Fruit fly (Drosophila melanogaster) whole organism, embryonic: ENCODE results near the gene TbCMF46.

Source experiments
- B-H1 ChIP-seq: fragments of 200-800 bp; sonication (Bioruptor generic); IDR thresholded peaks from 3 replicates; pipeline ENCODE4 v1.3.6; 2022; ENCODE audit warnings: missing biosample characterization, missing genetic modification characterization
- CG10321 ChIP-seq: fragments of 200-800 bp; sonication (Bioruptor generic); IDR thresholded peaks from 2 replicates; pipeline ENCODE4 v1.3.6; 2022; ENCODE audit warnings: missing biosample characterization, missing genetic modification characterization
- CG12104 ChIP-seq: fragments of 200-800 bp; sonication (Bioruptor generic); optimal IDR thresholded peaks from 3 replicates; lab custom pipeline; 2016; ENCODE audit warnings: missing biosample characterization, missing genetic modification characterization
- CG1233 ChIP-seq: fragments of 200-800 bp; sonication (Bioruptor generic); optimal IDR thresholded peaks from 4 replicates; lab custom pipeline; 2018; ENCODE audit warnings: missing biosample characterization, mild to moderate bottlenecking, missing genetic modification characterization
- CG12942 ChIP-seq: fragments of 200-800 bp; sonication (Bioruptor generic); optimal IDR thresholded peaks from 3 replicates; lab custom pipeline; 2016; ENCODE audit warnings: missing biosample characterization, missing genetic modification characterization
- CG15073 ChIP-seq: fragments of 200-800 bp; sonication (Bioruptor generic); optimal IDR thresholded peaks from 2 replicates; lab custom pipeline; 2016; ENCODE audit warnings: missing biosample characterization, missing genetic modification characterization
- CG1602 ChIP-seq: fragments of 200-800 bp; sonication (Bioruptor generic); optimal IDR thresholded peaks from 3 replicates; lab custom pipeline; 2016; ENCODE audit warnings: missing biosample characterization, missing genetic modification characterization
- CG1647 ChIP-seq: fragments of 200-800 bp; sonication (Bioruptor generic); optimal IDR thresholded peaks from 3 replicates; lab custom pipeline; 2016; ENCODE audit warnings: missing biosample characterization, missing genetic modification characterization
- CG16779 ChIP-seq: fragments of 200-800 bp; sonication (Bioruptor generic); IDR thresholded peaks from 2 replicates; pipeline ENCODE4 v1.3.6; 2022; ENCODE audit warnings: missing biosample characterization, missing genetic modification characterization
- CG17359 ChIP-seq: fragments of 200-800 bp; sonication (Bioruptor generic); optimal IDR thresholded peaks from 3 replicates; lab custom pipeline; 2018; ENCODE audit warnings: missing biosample characterization, mild to moderate bottlenecking, missing genetic modification characterization, moderate library complexity
- CG2712 ChIP-seq: fragments of 200-800 bp; optimal IDR thresholded peaks from 3 replicates; lab custom pipeline; 2019; ENCODE audit warnings: missing biosample characterization, mild to moderate bottlenecking, missing genetic modification characterization, moderate library complexity
- CG31388 ChIP-seq: fragments of 200-800 bp; sonication (Bioruptor generic); optimal IDR thresholded peaks from 2 replicates; lab custom pipeline; 2016; ENCODE audit warnings: missing biosample characterization, missing genetic modification characterization
- CG3163 ChIP-seq: fragments of 200-800 bp; sonication (Bioruptor generic); optimal IDR thresholded peaks from 3 replicates; lab custom pipeline; 2016; ENCODE audit warnings: missing biosample characterization, missing genetic modification characterization
- CG32532 ChIP-seq: fragments of 200-800 bp; sonication (Bioruptor generic); IDR thresholded peaks from 2 replicates; pipeline ENCODE4 v1.3.6; 2022; ENCODE audit warnings: missing biosample characterization, missing genetic modification characterization
- CG34224 ChIP-seq: fragments of 200-800 bp; sonication (Bioruptor generic); IDR thresholded peaks from 3 replicates; pipeline ENCODE4 v1.3.6; 2022; ENCODE audit warnings: missing biosample characterization, missing genetic modification characterization; ENCODE audit not compliant: partially characterized antibody
- CG34376 ChIP-seq: fragments of 200-800 bp; sonication (Bioruptor generic); optimal IDR thresholded peaks from 2 replicates; lab custom pipeline; 2018; ENCODE audit warnings: missing biosample characterization, mild to moderate bottlenecking, missing genetic modification characterization
- CG34422 ChIP-seq: fragments of 200-800 bp; sonication (Bioruptor generic); IDR thresholded peaks from 3 replicates; pipeline ENCODE4 v1.3.6; 2022; ENCODE audit warnings: missing biosample characterization, missing genetic modification characterization
- CG4730 ChIP-seq: fragments of 200-800 bp; sonication (Bioruptor generic); IDR thresholded peaks from 2 replicates; pipeline ENCODE4 v1.3.6; 2022; ENCODE audit warnings: missing biosample characterization, missing genetic modification characterization
- CG5953 ChIP-seq: fragments of 200-800 bp; sonication (Bioruptor generic); IDR thresholded peaks from 2 replicates; pipeline ENCODE4 v1.3.6; 2022; ENCODE audit warnings: missing biosample characterization, missing genetic modification characterization
- CG6689 ChIP-seq: fragments of 200-800 bp; sonication (Bioruptor generic); IDR thresholded peaks from 2 replicates; pipeline ENCODE4 v1.3.6; 2022; ENCODE audit warnings: missing biosample characterization, missing genetic modification characterization
- CG7839 ChIP-seq: fragments of 200-800 bp; sonication (Bioruptor generic); optimal IDR thresholded peaks from 3 replicates; lab custom pipeline; 2018; ENCODE audit warnings: missing biosample characterization, mild to moderate bottlenecking, missing genetic modification characterization, moderate library complexity
- CG7963 ChIP-seq: fragments of 200-800 bp; sonication (Bioruptor generic); IDR thresholded peaks from 3 replicates; pipeline ENCODE4 v1.3.6; 2022; ENCODE audit warnings: missing biosample characterization, missing genetic modification characterization; ENCODE audit not compliant: partially characterized antibody
- CG8388 ChIP-seq: fragments of 200-800 bp; sonication (Bioruptor generic); optimal IDR thresholded peaks from 2 replicates; lab custom pipeline; 2019; ENCODE audit warnings: missing biosample characterization, mild to moderate bottlenecking, missing genetic modification characterization, moderate library complexity
- Dad ChIP-seq: fragments of 200-800 bp; sonication (Bioruptor generic); optimal IDR thresholded peaks from 3 replicates; lab custom pipeline; 2016; ENCODE audit warnings: missing biosample characterization, missing genetic modification characterization
- Dll ChIP-seq: fragments of 200-800 bp; sonication (Bioruptor generic); IDR thresholded peaks from 4 replicates; pipeline ENCODE4 v1.3.6; 2022; ENCODE audit warnings: missing biosample characterization, missing genetic modification characterization; ENCODE audit not compliant: partially characterized antibody
- Gug ChIP-seq: fragments of 200-800 bp; sonication (Bioruptor generic); IDR thresholded peaks from 4 replicates; pipeline ENCODE4 v1.3.6; 2022; ENCODE audit warnings: missing biosample characterization, missing genetic modification characterization
- HLHmδ ChIP-seq: fragments of 200-800 bp; sonication (Bioruptor generic); optimal IDR thresholded peaks from 2 replicates; lab custom pipeline; 2018; ENCODE audit warnings: missing biosample characterization, mild to moderate bottlenecking, missing genetic modification characterization, moderate library complexity
- Hr78 ChIP-seq, 2 experiments: fragments of 200-800 bp in 1 of 2; fragments of >200 bp in 1 of 2; sonication (Bioruptor generic) in 1 of 2; optimal IDR thresholded peaks; 2 replicates each; lab custom pipeline; 2017 to 2019; ENCODE audit warnings: missing biosample characterization in 2 of 2, missing genetic modification characterization in 2 of 2, mild to moderate bottlenecking in 1 of 2, moderate library complexity in 1 of 2
- MBD-R2 ChIP-seq: fragments of 200-800 bp; sonication (Bioruptor generic); IDR thresholded peaks from 2 replicates; pipeline ENCODE4 v1.3.6; 2022; ENCODE audit warnings: missing biosample characterization, missing genetic modification characterization
- Poxn ChIP-seq: fragments of 200-800 bp; sonication (Bioruptor generic); IDR thresholded peaks from 2 replicates; pipeline ENCODE4 v1.3.6; 2022; ENCODE audit warnings: missing biosample characterization, missing genetic modification characterization
- Ravus ChIP-seq: fragments of 200-800 bp; sonication (Bioruptor generic); IDR thresholded peaks from 2 replicates; pipeline ENCODE4 v1.3.6; 2022; ENCODE audit warnings: missing biosample characterization, missing genetic modification characterization
- Rx ChIP-seq: fragments of 200-800 bp; sonication (Bioruptor generic); IDR thresholded peaks from 2 replicates; pipeline ENCODE4 v1.3.6; 2022; ENCODE audit warnings: missing biosample characterization, missing genetic modification characterization
- Ssrp ChIP-seq: fragments of 200-800 bp; sonication (Bioruptor generic); optimal IDR thresholded peaks from 2 replicates; lab custom pipeline; 2018; ENCODE audit warnings: missing biosample characterization, mild to moderate bottlenecking, missing genetic modification characterization, moderate library complexity
- ac ChIP-seq: fragments of 200-800 bp; sonication (Bioruptor generic); optimal IDR thresholded peaks from 3 replicates; lab custom pipeline; 2017; ENCODE audit warnings: missing biosample characterization, mild to moderate bottlenecking, missing genetic modification characterization
- az2 ChIP-seq: fragments of 200-800 bp; sonication (Bioruptor generic); optimal IDR thresholded peaks from 3 replicates; lab custom pipeline; 2016; ENCODE audit warnings: missing biosample characterization, missing genetic modification characterization
- cato ChIP-seq: fragments of 200-800 bp; sonication (Bioruptor generic); optimal IDR thresholded peaks from 2 replicates; lab custom pipeline; 2016; ENCODE audit warnings: missing biosample characterization, missing genetic modification characterization, borderline replicate concordance
- caup ChIP-seq: fragments of 200-800 bp; sonication (Bioruptor generic); optimal IDR thresholded peaks from 3 replicates; lab custom pipeline; 2017; ENCODE audit warnings: missing biosample characterization, mild to moderate bottlenecking, missing genetic modification characterization, moderate library complexity; ENCODE audit not compliant: severe bottlenecking
- chinmo ChIP-seq: fragments of 200-800 bp; sonication (Bioruptor generic); IDR thresholded peaks from 4 replicates; pipeline ENCODE4 v1.3.6; 2022; ENCODE audit warnings: missing biosample characterization, missing genetic modification characterization; ENCODE audit not compliant: partially characterized antibody
- ci ChIP-seq: fragments of 200-800 bp; sonication (Bioruptor generic); IDR thresholded peaks from 3 replicates; pipeline ENCODE4 v1.3.6; 2022; ENCODE audit warnings: missing biosample characterization, missing genetic modification characterization
- lab ChIP-seq: fragments of 200-800 bp; sonication (Bioruptor generic); optimal IDR thresholded peaks from 3 replicates; lab custom pipeline; 2017; ENCODE audit warnings: missing biosample characterization, missing genetic modification characterization, mild to moderate bottlenecking, moderate library complexity, missing genetic modification reagents
- lilli ChIP-seq: fragments of 200-800 bp; sonication (Bioruptor generic); optimal IDR thresholded peaks from 3 replicates; lab custom pipeline; 2016; ENCODE audit warnings: missing biosample characterization, missing genetic modification characterization
- nau ChIP-seq: fragments of 200-800 bp; sonication (Bioruptor generic); optimal IDR thresholded peaks from 3 replicates; lab custom pipeline; 2017; ENCODE audit warnings: missing biosample characterization, mild to moderate bottlenecking, missing genetic modification characterization, missing genetic modification reagents
- nerfin-1 ChIP-seq: fragments of 200-800 bp; sonication (Bioruptor generic); optimal IDR thresholded peaks from 3 replicates; lab custom pipeline; 2019; ENCODE audit warnings: missing biosample characterization, mild to moderate bottlenecking, missing genetic modification characterization, moderate library complexity
- pros ChIP-seq: fragments of 200-800 bp; sonication (Bioruptor generic); optimal IDR thresholded peaks from 3 replicates; lab custom pipeline; 2019; ENCODE audit warnings: missing biosample characterization, mild to moderate bottlenecking, missing genetic modification characterization, moderate library complexity
- seq ChIP-seq: fragments of 200-800 bp; sonication (Bioruptor generic); IDR thresholded peaks from 2 replicates; pipeline ENCODE4 v1.3.6; 2022; ENCODE audit warnings: missing biosample characterization, missing genetic modification characterization
- sim ChIP-seq: fragments of 200-800 bp; sonication (Bioruptor generic); IDR thresholded peaks from 2 replicates; pipeline ENCODE4 v1.3.6; 2022; ENCODE audit warnings: missing biosample characterization, missing genetic modification characterization
- sna ChIP-seq: fragments of 200-800 bp; sonication (Bioruptor generic); IDR thresholded peaks from 2 replicates; pipeline ENCODE4 v1.3.6; 2022; ENCODE audit warnings: missing biosample characterization, missing genetic modification characterization; ENCODE audit not compliant: partially characterized antibody
- so ChIP-seq: fragments of 200-800 bp; sonication (Bioruptor generic); IDR thresholded peaks from 3 replicates; pipeline ENCODE4 v1.3.6; 2022; ENCODE audit warnings: missing biosample characterization, missing genetic modification characterization

Gene TbCMF46

DNA sequence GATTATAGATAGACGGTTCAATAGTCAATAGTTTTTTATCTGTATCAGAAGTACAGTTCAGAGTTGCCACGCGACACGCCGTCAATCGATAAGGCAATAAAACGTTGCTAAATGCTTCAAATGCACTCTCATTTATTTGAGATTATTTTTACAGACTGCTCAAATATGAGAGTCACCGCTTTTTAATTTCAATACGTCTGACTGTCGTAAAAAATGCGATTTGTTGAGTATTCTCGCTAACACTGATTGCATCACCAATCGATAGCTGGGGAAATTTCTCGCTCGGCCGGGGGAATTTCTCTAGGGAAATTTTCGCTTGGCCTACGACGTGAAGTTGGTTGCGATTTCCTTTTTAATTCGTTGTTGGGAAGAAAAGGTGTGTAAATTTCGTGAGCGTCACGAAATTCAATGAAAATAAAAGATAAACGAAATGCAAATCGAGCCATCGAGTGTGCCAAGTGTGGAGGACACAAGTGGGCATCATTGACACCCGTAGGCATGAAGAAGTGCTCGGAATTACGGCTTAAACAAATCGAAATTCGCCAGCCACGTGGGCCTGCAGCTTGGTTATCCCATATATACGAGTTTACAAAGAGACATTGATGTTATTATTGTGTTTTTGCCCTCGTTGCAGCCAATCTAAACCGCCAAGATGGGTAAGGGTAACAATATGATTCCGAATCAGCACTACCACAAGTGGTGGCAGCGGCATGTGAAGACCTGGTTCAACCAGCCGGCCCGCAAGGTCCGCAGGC is 42.5 kb upstream of the TbCMF46 start, which contains the start of the genes Dref and RpL13 (continued):
- TF ChIP-seq CG3163 (GFP tag; lab: Kevin White, UChicago): peak; percentile 70
- TF ChIP-seq CG17359 (tag; lab: Kevin White, UChicago): peak; percentile 85
- TF ChIP-seq Rx (GFP tag; lab: Robert Waterston, UW): peak; percentile 70
- peak; percentile 66 for TF ChIP-seq CG1647 (GFP tag; lab: Kevin White, UChicago)
- peak; percentile 93 for TF ChIP-seq CG1233 (GFP tag; lab: Kevin White, UChicago)
- TF ChIP-seq Dll (GFP tag; lab: Robert Waterston, UW): peak; percentile 88
- peak; percentile 39; the same call in 2 of the 3 replicates for TF ChIP-seq B-H1 (GFP tag; lab: Robert Waterston, UW)
- TF ChIP-seq CG2712 (tag; lab: Kevin White, UChicago): peak; percentile 85
- TF ChIP-seq CG10321 (GFP tag; lab: Robert Waterston, UW): peak; percentile 63
- peak; percentile 69 for TF ChIP-seq CG12942 (GFP tag; lab: Kevin White, UChicago)
- TF ChIP-seq HLHmδ (GFP tag; lab: Kevin White, UChicago): peak; percentile 96
- no peak for TF ChIP-seq nau (GFP tag; lab: Kevin White, UChicago)
- peak; percentile 98 for TF ChIP-seq ci (GFP tag; lab: Robert Waterston, UW)
- peak; percentile 89 for TF ChIP-seq so (GFP tag; lab: Robert Waterston, UW)
- no peak for TF ChIP-seq CG15073
- peak; percentile 57; the same call in 1 of the 2 replicates for TF ChIP-seq Poxn (GFP tag; lab: Robert Waterston, UW)
- TF ChIP-seq CG34376 (GFP tag; lab: Kevin White, UChicago): peak; percentile 99
- peak; percentile 60 for TF ChIP-seq pros (GFP tag; lab: Kevin White, UChicago)
- peak; percentile 76 for TF ChIP-seq CG8388 (GFP tag; lab: Kevin White, UChicago)
- peak; percentile 78 for TF ChIP-seq CG12104 (GFP tag; lab: Kevin White, UChicago)
- peak; percentile 13; the same call in 1 of the 4 replicates for TF ChIP-seq Gug (GFP tag; lab: Robert Waterston, UW)
- TF ChIP-seq CG6689: peak; percentile 44; the same call in 1 of the 2 replicates
- peak; percentile 97 for TF ChIP-seq caup (GFP tag; lab: Kevin White, UChicago)
- TF ChIP-seq CG7963: peak; percentile 66; the same call in 1 of the 3 replicates
- peak; percentile 82 for TF ChIP-seq CG7839 (tag; lab: Kevin White, UChicago)
- TF ChIP-seq nerfin-1 (tag; lab: Kevin White, UChicago): peak; percentile 84
- peak; percentile 82 for TF ChIP-seq CG34224 (GFP tag; lab: Robert Waterston, UW)
- peak; percentile 76 for TF ChIP-seq sim
- TF ChIP-seq CG5953 (GFP tag; lab: Robert Waterston, UW): peak; percentile 73
- TF ChIP-seq Hr78 (GFP tag; optimal IDR thresholded peaks at IDR 0.05; lab: Kevin White, UChicago): peak in 1 of 2 experiments; percentile 47
- TF ChIP-seq Dad (GFP tag; lab: Kevin White, UChicago): peak; percentile 85
- TF ChIP-seq Ravus (GFP tag; lab: Robert Waterston, UW): no peak
- peak; percentile 69 for TF ChIP-seq MBD-R2 (GFP tag; lab: Robert Waterston, UW)
- TF ChIP-seq ac: peak; percentile 73
- 0 out of 4 replicates have a peak, but pooled peaks have one; percentile 22 for TF ChIP-seq chinmo (GFP tag; lab: Robert Waterston, UW)
- TF ChIP-seq lab (GFP tag; lab: Kevin White, UChicago): peak; percentile 96
- peak; percentile 66 for TF ChIP-seq az2 (GFP tag; lab: Kevin White, UChicago)
- no peak; the same call in 1 of the 2 replicates for TF ChIP-seq CG4730 (GFP tag; lab: Robert Waterston, UW)
- TF ChIP-seq lilli (GFP tag; lab: Kevin White, UChicago): peak; percentile 87
- TF ChIP-seq CG1602 (GFP tag; lab: Kevin White, UChicago): peak; percentile 36
- TF ChIP-seq CG16779 (GFP tag; lab: Robert Waterston, UW): peak; percentile 59
- TF ChIP-seq seq (GFP tag; lab: Robert Waterston, UW): peak; percentile 77
- peak; percentile 86 for TF ChIP-seq sna (GFP tag; lab: Robert Waterston, UW)
- peak; percentile 3 for TF ChIP-seq CG31388
- TF ChIP-seq Ssrp (tag; lab: Kevin White, UChicago): peak; percentile 56
- peak; percentile 65 for TF ChIP-seq cato
- TF ChIP-seq CG34422: peak; percentile 77; the same call in 2 of the 3 replicates
- peak; percentile 81 for TF ChIP-seq CG32532
